Fruit fly (Drosophila melanogaster) whole organism, wandering third instar larva: ENCODE results near the gene pit.

Source experiments
- CG32264 ChIP-seq: fragments of 200-800 bp; sonication (Bioruptor generic); optimal IDR thresholded peaks from 2 replicates; lab custom pipeline; 2016; ENCODE audit warnings: missing biosample characterization, missing genetic modification characterization
- GATAd ChIP-seq: sonication (Bioruptor generic); optimal IDR thresholded peaks from 2 replicates; lab custom pipeline; 2016; ENCODE audit warnings: missing biosample characterization, missing genetic modification characterization
- HLH106 ChIP-seq: fragments of 200-800 bp; optimal IDR thresholded peaks from 3 replicates; lab custom pipeline; 2019; ENCODE audit warnings: missing biosample characterization, mild to moderate bottlenecking, missing genetic modification characterization, moderate library complexity
- Hnf4 ChIP-seq: fragments of 200-800 bp; sonication (Bioruptor generic); optimal IDR thresholded peaks from 2 replicates; lab custom pipeline; 2016; ENCODE audit warnings: missing biosample characterization, mild to moderate bottlenecking, missing genetic modification characterization
- Mio ChIP-seq: sonication (Bioruptor generic); optimal IDR thresholded peaks from 2 replicates; lab custom pipeline; 2016; ENCODE audit warnings: missing biosample characterization, missing genetic modification characterization
- Myc ChIP-seq: fragments of >200 bp; optimal IDR thresholded peaks from 2 replicates; lab custom pipeline; 2017
- OdsH ChIP-seq: fragments of 200-800 bp; sonication (Bioruptor generic); optimal IDR thresholded peaks from 2 replicates; lab custom pipeline; 2016; ENCODE audit warnings: missing biosample characterization, mild to moderate bottlenecking, missing genetic modification characterization
- fru ChIP-seq: fragments of 200-800 bp; sonication (Bioruptor generic); optimal IDR thresholded peaks from 3 replicates; lab custom pipeline; 2016; ENCODE audit warnings: missing biosample characterization, mild to moderate bottlenecking, missing genetic modification characterization
- h ChIP-seq: fragments of 200-800 bp; sonication (Bioruptor generic); optimal IDR thresholded peaks from 3 replicates; lab custom pipeline; 2016; ENCODE audit warnings: missing biosample characterization, mild to moderate bottlenecking, missing genetic modification characterization
- sv ChIP-seq: fragments of 200-800 bp; sonication (Bioruptor generic); optimal IDR thresholded peaks from 3 replicates; lab custom pipeline; 2016; ENCODE audit warnings: missing biosample characterization, missing genetic modification characterization
- usp ChIP-seq: fragments of >200 bp; optimal IDR thresholded peaks from 2 replicates; lab custom pipeline; 2017; ENCODE audit warnings: missing biosample characterization, missing genetic modification characterization

dm6 chr3R:22022623-22023022 is 11.5 kb upstream of the pit start:
- no peak for TF ChIP-seq GATAd (GFP tag; lab: Kevin White, UChicago)
- TF ChIP-seq Myc (lab: Kevin White, UChicago): no peak
- TF ChIP-seq HLH106 (tag; lab: Kevin White, UChicago): no peak
- no peak for TF ChIP-seq OdsH
- no peak for TF ChIP-seq sv (GFP tag; lab: Kevin White, UChicago)
- TF ChIP-seq Mio: no peak
- no peak for TF ChIP-seq usp (GFP tag; lab: Kevin White, UChicago)
- no peak for TF ChIP-seq Hnf4 (GFP tag; lab: Kevin White, UChicago)
- TF ChIP-seq h: no peak
- no peak for TF ChIP-seq CG32264 (GFP tag; lab: Kevin White, UChicago)
- no peak for TF ChIP-seq fru (GFP tag; lab: Kevin White, UChicago)
